Fruit fly (Drosophila melanogaster) whole organism, prepupa: Measurements from ENCODE around the gene CG32243.

ENCODE experiments used
- Blimp-1 ChIP-seq: fragments of 200-800 bp; sonication (Bioruptor generic); optimal IDR thresholded peaks from 3 replicates; lab custom pipeline; 2017; ENCODE audit warnings: missing biosample characterization, missing genetic modification characterization, mild to moderate bottlenecking, moderate library complexity, missing genetic modification reagents
- CG1621 ChIP-seq: fragments of 200-800 bp; sonication (Bioruptor generic); optimal IDR thresholded peaks from 3 replicates; lab custom pipeline; 2018; ENCODE audit warnings: missing biosample characterization, mild to moderate bottlenecking, missing genetic modification characterization
- Eip75B ChIP-seq: fragments of 200-800 bp; sonication (Bioruptor generic); optimal IDR thresholded peaks from 3 replicates; lab custom pipeline; 2016; ENCODE audit warnings: missing biosample characterization, missing genetic modification characterization
- Eip78C ChIP-seq: fragments of 200-800 bp; sonication (Bioruptor generic); peaks from one replicate; lab custom pipeline; 2016; ENCODE audit warnings: missing biosample characterization, missing genetic modification characterization
- achi ChIP-seq: fragments of 200-800 bp; sonication (Bioruptor generic); optimal IDR thresholded peaks from 3 replicates; lab custom pipeline; 2016; ENCODE audit warnings: missing biosample characterization, missing genetic modification characterization
- dac ChIP-seq: fragments of 200-800 bp; sonication (Bioruptor generic); optimal IDR thresholded peaks from 2 replicates; lab custom pipeline; 2017; ENCODE audit warnings: missing biosample characterization, mild to moderate bottlenecking, missing genetic modification characterization
- esn ChIP-seq: fragments of 200-800 bp; sonication (Bioruptor generic); optimal IDR thresholded peaks from 2 replicates; lab custom pipeline; 2016; ENCODE audit warnings: missing biosample characterization, mild to moderate bottlenecking, missing genetic modification characterization, moderate library complexity
- fkh ChIP-seq: fragments of 200-800 bp; sonication (Bioruptor generic); optimal IDR thresholded peaks from 3 replicates; lab custom pipeline; 2017; ENCODE audit warnings: missing biosample characterization, mild to moderate bottlenecking, missing genetic modification characterization, moderate library complexity
- spab ChIP-seq: fragments of 200-800 bp; sonication (Bioruptor generic); optimal IDR thresholded peaks from 2 replicates; lab custom pipeline; 2017; ENCODE audit warnings: missing biosample characterization, mild to moderate bottlenecking, missing genetic modification characterization, missing genetic modification reagents
- topi ChIP-seq: fragments of 200-800 bp; sonication (Bioruptor generic); optimal IDR thresholded peaks from 3 replicates; lab custom pipeline; 2016; ENCODE audit warnings: missing biosample characterization, missing genetic modification characterization

The CG32243 gene

dm6 chr3L:4489490-4489889 is 51.6 kb downstream of the CG32243 start:
- TF ChIP-seq esn (no peak), fkh (GFP tag; lab: Kevin White, UChicago) (no peak), topi (GFP tag; lab: Kevin White, UChicago) (no peak), Eip78C (GFP tag; lab: Kevin White, UChicago) (no peak), dac (no peak), spab (GFP tag; lab: Kevin White, UChicago) (no peak), CG1621 (tag; lab: Kevin White, UChicago) (no peak), Blimp-1 (GFP tag; lab: Kevin White, UChicago) (no peak), achi (GFP tag; lab: Kevin White, UChicago) (no peak), Eip75B (no peak)
